Worm (Caenorhabditis elegans): Measurements from ENCODE around the gene sru-4.

sru-4 gene

ce11 chrIV:9540342-9540856, 42.2 kb downstream of the sru-4 start, which contains the start of gene fbl-1:
Gene fbl-1, plus strand, starts transcription at chrIV:9540806.
- no peak for TF ChIP-seq ces-1 (GFP tag; optimal IDR thresholded peaks at IDR 0.05)
- no peak for TF ChIP-seq unc-130 (GFP tag; optimal IDR thresholded peaks at IDR 0.05)
- TF ChIP-seq fkh-10 (GFP tag; optimal IDR thresholded peaks at IDR 0.05), result no peak
- no peak for TF ChIP-seq ZK337.2 (GFP tag; IDR thresholded peaks at IDR 0.05)
- peak in 1 of 2 experiments; percentile 71 for TF ChIP-seq unc-62 (GFP tag; optimal IDR thresholded peaks at IDR 0.05 in 1 of 2)
- no peak for TF ChIP-seq unc-62 (tag; optimal IDR thresholded peaks at IDR 0.05)
- TF ChIP-seq hif-1 (tag; optimal IDR thresholded peaks at IDR 0.05), result no peak
- TF ChIP-seq mes-2 (tag; optimal IDR thresholded peaks at IDR 0.05; ENCODE audit: poor library complexity, severe bottlenecking), result no peak
- TF ChIP-seq nhr-102 (tag; optimal IDR thresholded peaks at IDR 0.05), result no peak
- peak; percentile 84 for TF ChIP-seq php-3 (GFP tag; IDR thresholded peaks at IDR 0.05)
- TF ChIP-seq nhr-28 (tag; optimal IDR thresholded peaks at IDR 0.05), result no peak
- TF ChIP-seq hlh-11 (tag; optimal IDR thresholded peaks at IDR 0.05), result peak; percentile 29
- peak; percentile 50; the same call in 1 of the 2 replicates for TF ChIP-seq dmd-6 (GFP tag; IDR thresholded peaks at IDR 0.05)
- TF ChIP-seq Y75B8A.6 (GFP tag; IDR thresholded peaks at IDR 0.05), result no peak
- peak; percentile 69 for TF ChIP-seq pqm-1 (tag; optimal IDR thresholded peaks at IDR 0.05)
- no peak for TF ChIP-seq F26F4.8 (GFP tag; conservative IDR thresholded peaks at IDR 0.05)
- no peak for TF ChIP-seq ceh-62 (tag; optimal IDR thresholded peaks at IDR 0.05)

DNA sequence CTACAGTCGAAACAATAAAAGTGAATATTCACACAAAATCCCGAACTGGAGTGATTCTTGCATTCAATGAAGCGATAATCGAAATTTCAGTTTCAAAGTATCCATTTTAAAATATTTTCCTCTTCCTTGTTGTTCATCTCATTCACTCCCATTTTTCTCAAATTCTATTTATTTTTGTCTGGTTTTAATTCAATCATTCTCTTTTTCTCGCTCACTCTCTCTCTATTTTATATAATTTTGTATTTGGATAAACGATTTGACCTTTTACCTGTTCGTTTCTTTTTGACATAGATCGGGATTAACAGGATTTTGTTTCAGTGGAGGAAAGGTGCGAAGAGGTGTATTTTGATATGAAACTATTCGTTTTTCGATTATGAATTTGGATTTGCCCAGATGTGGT, 47.8 kb downstream of the sru-4 start, which contains the start of gene T05A1.5:
T05A1.5 (plus strand) TSS at position 301 of the 400 bp plus-strand sequence.
- TF ChIP-seq nhr-76 (tag; optimal IDR thresholded peaks at IDR 0.05), result no peak
- no peak for TF ChIP-seq lin-13 (GFP tag; optimal IDR thresholded peaks at IDR 0.05)
- TF ChIP-seq ceh-28 (tag; optimal IDR thresholded peaks at IDR 0.05), result no peak
- no peak for TF ChIP-seq lin-15B (tag; optimal IDR thresholded peaks at IDR 0.05)
- TF ChIP-seq unc-39 (tag; optimal IDR thresholded peaks at IDR 0.05), result no peak
- no peak for TF ChIP-seq Y5F2A.4 (GFP tag; optimal IDR thresholded peaks at IDR 0.05)
- no peak for TF ChIP-seq cey-2 (tag; optimal IDR thresholded peaks at IDR 0.05; ENCODE audit: borderline replicate concordance, insufficient read depth)
- no peak for TF ChIP-seq unc-130 (GFP tag; optimal IDR thresholded peaks at IDR 0.05)
- no peak for TF ChIP-seq F37D6.2 (tag; optimal IDR thresholded peaks at IDR 0.05)
- TF ChIP-seq D1046.2 (GFP tag; IDR thresholded peaks at IDR 0.05), result no peak
- TF ChIP-seq nhr-41 (GFP tag; IDR thresholded peaks at IDR 0.05), result no peak
- no peak for TF ChIP-seq Y75B8A.6 (GFP tag; IDR thresholded peaks at IDR 0.05)
- no peak for TF ChIP-seq F44E2.7 (GFP tag; IDR thresholded peaks at IDR 0.05)
- no peak for TF ChIP-seq nhr-11 (tag; optimal IDR thresholded peaks at IDR 0.05)
- no peak for TF ChIP-seq ZK546.5 (tag; optimal IDR thresholded peaks at IDR 0.05)
- TF ChIP-seq dve-1 (tag; optimal IDR thresholded peaks at IDR 0.05; ENCODE audit: insufficient read depth), result no peak
- no peak for TF ChIP-seq nhr-237 (tag; optimal IDR thresholded peaks at IDR 0.05)
- TF ChIP-seq egl-27 (tag; optimal IDR thresholded peaks at IDR 0.05), result no peak
- TF ChIP-seq egl-43 (GFP tag; IDR thresholded peaks at IDR 0.05), result no peak

Data from whole organism, L4 larva.